Worm (Caenorhabditis elegans): ENCODE data around the gene W02H3.1.

The W02H3.1 gene

ce11 chrX:11093985-11094593 lies 11.2 kb downstream of the W02H3.1 start (continued):
- TF ChIP-seq aptf-3 (GFP tag; IDR thresholded peaks at IDR 0.05) (0 out of 2 replicates have a peak, but pooled peaks have one; percentile 27), F33H1.4 (GFP tag; IDR thresholded peaks at IDR 0.05) (peak; percentile 53), ztf-18 (tag; optimal IDR thresholded peaks at IDR 0.05) (peak; percentile 80), nfyb-1 (GFP tag; IDR thresholded peaks at IDR 0.05) (peak; percentile 99), B0261.1 (tag; optimal IDR thresholded peaks at IDR 0.05) (peak; percentile 68), mes-4 (tag; optimal IDR thresholded peaks at IDR 0.05) (no peak), unc-130 (GFP tag; optimal IDR thresholded peaks at IDR 0.05) (peak; percentile 45), pbrm-1 (GFP tag; IDR thresholded peaks at IDR 0.05) (peak; percentile 98), B0035.1 (tag; optimal IDR thresholded peaks at IDR 0.05) (peak; percentile 97), dpl-1 (GFP tag; optimal IDR thresholded peaks at IDR 0.05) (no peak), F37B4.10 (GFP tag; IDR thresholded peaks at IDR 0.05) (peak; percentile 97), him-1 (tag; optimal IDR thresholded peaks at IDR 0.05) (peak; percentile 7), tbx-9 (tag; optimal IDR thresholded peaks at IDR 0.05; ENCODE audit: borderline replicate concordance) (peak; percentile 55), F57A8.1 (GFP tag; optimal IDR thresholded peaks at IDR 0.05) (peak; percentile 96), K11D2.4 (GFP tag; IDR thresholded peaks at IDR 0.05) (peak; percentile 100), bed-1 (GFP tag; IDR thresholded peaks at IDR 0.05) (peak; percentile 96), mcd-1 (GFP tag; IDR thresholded peaks at IDR 0.05) (peak; percentile 93), F39B2.1 (GFP tag; IDR thresholded peaks at IDR 0.05) (peak; percentile 46; the same call in 1 of the 2 replicates), Y53G8AR.9 (GFP tag; conservative IDR thresholded peaks at IDR 0.05) (peak; percentile 100), rec-8 (tag; optimal IDR thresholded peaks at IDR 0.05) (peak; percentile 57 to 74), lin-26 (GFP tag; IDR thresholded peaks at IDR 0.05) (peak; percentile 89), C06A6.2 (GFP tag; conservative IDR thresholded peaks at IDR 0.05) (peak; percentile 98), lag-1 (GFP tag; IDR thresholded peaks at IDR 0.05) (peak; percentile 98), efl-1 (GFP tag; optimal IDR thresholded peaks at IDR 0.05) (no peak), C17E4.6 (GFP tag; IDR thresholded peaks at IDR 0.05) (peak; percentile 91), F22D6.2 (tag; optimal IDR thresholded peaks at IDR 0.05) (peak; percentile 97), lsy-27 (tag; optimal IDR thresholded peaks at IDR 0.05; ENCODE audit: borderline replicate concordance, insufficient read depth) (no peak), tbp1 (GFP tag; optimal IDR thresholded peaks at IDR 0.05) (peak; percentile 82), nhr-90 (tag; optimal IDR thresholded peaks at IDR 0.05) (peak; percentile 95), hmg-1.2 (GFP tag; IDR thresholded peaks at IDR 0.05) (peak; percentile 92), zim-3 (tag; optimal IDR thresholded peaks at IDR 0.05) (peak; percentile 95), xnd-1 (tag; optimal IDR thresholded peaks at IDR 0.05) (no peak), ceh-40 (GFP tag; IDR thresholded peaks at IDR 0.05) (peak; percentile 91), Y67H2A.10 (GFP tag; conservative IDR thresholded peaks at IDR 0.05) (0 out of 2 replicates have a peak, but pooled peaks have one; percentile 20), Y56A3A.18 (GFP tag; IDR thresholded peaks at IDR 0.05) (peak; percentile 100), egrh-3 (GFP tag; IDR thresholded peaks at IDR 0.05) (no peak; the same call in none of the 2 replicates), hsf-1 (GFP tag; IDR thresholded peaks at IDR 0.05) (peak; percentile 71), akir-1 (GFP tag; optimal IDR thresholded peaks at IDR 0.05) (peak; percentile 95), nfya-2 (GFP tag; IDR thresholded peaks at IDR 0.05) (no peak), nhr-179 (tag; optimal IDR thresholded peaks at IDR 0.05) (peak; percentile 86), ets-4 (GFP tag; optimal IDR thresholded peaks at IDR 0.05) (peak; percentile 96), ama-1 (optimal IDR thresholded peaks at IDR 0.05) (no peak), ama-1 (GFP tag; optimal IDR thresholded peaks at IDR 0.05) (peak in 1 of 2 experiments; percentile 93), nfya-1 (tag; optimal IDR thresholded peaks at IDR 0.05; ENCODE audit: borderline replicate concordance, insufficient read depth) (no peak), repo-1 (tag; optimal IDR thresholded peaks at IDR 0.05) (peak; percentile 100), F52B5.7 (tag; optimal IDR thresholded peaks at IDR 0.05) (peak; percentile 99), madf-10 (tag; optimal IDR thresholded peaks at IDR 0.05) (peak; percentile 97), somi-1 (GFP tag; optimal IDR thresholded peaks at IDR 0.05) (peak; percentile 99)

Measured in whole organism, young adult.